Worm (Caenorhabditis elegans) whole organism, early embryonic: ENCODE measurements around the gene mig-32.

Experiments
- B0310.2 ChIP-seq: sonication (generic microtip); optimal IDR thresholded peaks from 2 replicates; lab custom pipeline; 2016; ENCODE audit warnings: mild to moderate bottlenecking, missing genetic modification characterization, missing compliant biosample characterization
- F13C5.2 ChIP-seq: sonication (generic microtip); optimal IDR thresholded peaks from 2 replicates; lab custom pipeline; 2017; ENCODE audit warnings: mild to moderate bottlenecking, missing genetic modification characterization, inconsistent platforms, missing compliant biosample characterization
- aly-1 ChIP-seq: sonication (generic microtip); optimal IDR thresholded peaks from 2 replicates; lab custom pipeline; 2016; ENCODE audit warnings: missing genetic modification characterization, missing compliant biosample characterization
- ama-1 ChIP-seq: fragments of 150-350 bp; optimal IDR thresholded peaks from 2 replicates; lab custom pipeline; 2014
- ceh-13 ChIP-seq: fragments of 200-800 bp; sonication (Bioruptor generic); optimal IDR thresholded peaks from 2 replicates; lab custom pipeline; 2018; ENCODE audit warnings: mild to moderate bottlenecking, missing genetic modification characterization, missing compliant biosample characterization
- ceh-36 ChIP-seq: sonication (generic microtip); optimal IDR thresholded peaks from 2 replicates; lab custom pipeline; 2016; ENCODE audit warnings: missing genetic modification characterization, inconsistent platforms, missing compliant biosample characterization
- ets-7 ChIP-seq: sonication (generic microtip); optimal IDR thresholded peaks from 2 replicates; lab custom pipeline; 2016; ENCODE audit warnings: missing genotype, missing genetic modification characterization, missing compliant biosample characterization
- flt-1 ChIP-seq: fragments of 200-800 bp; sonication (Bioruptor generic); IDR thresholded peaks from 2 replicates; pipeline ENCODE4 v1.3.6; 2022; ENCODE audit warnings: missing genetic modification characterization, missing compliant biosample characterization
- hmbx-1 ChIP-seq: sonication (generic microtip); optimal IDR thresholded peaks from 2 replicates; lab custom pipeline; 2016; ENCODE audit warnings: mild to moderate bottlenecking, missing genetic modification characterization, missing compliant biosample characterization
- hmg-4 ChIP-seq: fragments of 200-800 bp; sonication (Bioruptor generic); optimal IDR thresholded peaks from 2 replicates; lab custom pipeline; 2018; ENCODE audit warnings: mild to moderate bottlenecking, missing genetic modification characterization, missing compliant biosample characterization
- hnd-1 ChIP-seq: sonication (generic microtip); optimal IDR thresholded peaks from 2 replicates; lab custom pipeline; 2016; ENCODE audit warnings: missing genetic modification characterization, missing compliant biosample characterization
- pes-1 ChIP-seq: fragments of 200-800 bp; sonication (Bioruptor generic); IDR thresholded peaks from 2 replicates; pipeline ENCODE4 v1.3.6; 2022; ENCODE audit warnings: missing genetic modification reagents, missing genetic modification characterization, missing compliant biosample characterization
- scrt-1 ChIP-seq: fragments of 200-800 bp; sonication (Bioruptor generic); IDR thresholded peaks from 2 replicates; pipeline ENCODE4 v1.3.6; 2022; ENCODE audit warnings: missing genetic modification characterization, missing compliant biosample characterization
- sea-1 ChIP-seq: fragments of 200-800 bp; sonication (Bioruptor generic); conservative IDR thresholded peaks from 2 replicates; pipeline ENCODE4 v1.3.6; 2022; ENCODE audit warnings: missing genetic modification characterization, missing compliant biosample characterization
- tbx-11 ChIP-seq: fragments of 200-800 bp; sonication (Bioruptor generic); IDR thresholded peaks from 2 replicates; pipeline ENCODE4 v1.3.6; 2022; ENCODE audit warnings: missing genetic modification characterization, missing compliant biosample characterization
- tbx-37 ChIP-seq: fragments of 200-800 bp; sonication (Bioruptor generic); conservative IDR thresholded peaks from 2 replicates; pipeline ENCODE4 v1.3.6; 2022; ENCODE audit warnings: missing genetic modification reagents, missing genetic modification characterization, missing compliant biosample characterization
- tra-4 ChIP-seq: sonication (generic microtip); optimal IDR thresholded peaks from 2 replicates; lab custom pipeline; 2017; ENCODE audit warnings: missing genetic modification characterization, missing compliant biosample characterization

The mig-32 gene

DNA sequence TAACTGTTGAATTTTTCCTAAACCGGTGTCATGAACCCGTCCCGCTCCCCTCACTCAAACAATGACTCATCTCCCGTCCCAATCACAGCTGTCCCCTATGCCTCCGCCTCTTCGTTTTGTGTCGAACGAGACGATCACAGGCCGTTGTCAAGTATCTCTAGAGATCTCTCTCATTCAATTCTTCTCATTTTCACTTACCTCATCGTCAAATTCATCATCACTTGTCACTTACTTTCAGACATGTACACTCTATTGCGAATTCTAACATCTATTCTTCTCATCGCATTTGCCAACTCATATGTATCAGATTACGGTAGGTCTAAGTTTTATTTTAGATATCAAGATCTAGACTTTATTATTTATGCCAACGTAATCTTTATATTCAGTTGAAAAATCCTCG is 34.5 kb downstream of the mig-32 start, which contains the start of gene K08E4.3:
TSS of gene K08E4.3 (plus strand) at position 235 of the 400 bp plus-strand sequence.
- TF ChIP-seq ceh-13, result no peak
- TF ChIP-seq tbx-37 (GFP tag; lab: Robert Waterston, UW), result no peak
- TF ChIP-seq B0310.2 (tag; lab: Kevin White, UChicago), result no peak
- TF ChIP-seq sea-1 (GFP tag; lab: Robert Waterston, UW), result no peak
- TF ChIP-seq ets-7 (tag; lab: Kevin White, UChicago), result no peak
- no peak for TF ChIP-seq tra-4 (tag; lab: Kevin White, UChicago)
- no peak for TF ChIP-seq F13C5.2 (tag; lab: Kevin White, UChicago)
- no peak for TF ChIP-seq hmbx-1 (tag; lab: Kevin White, UChicago)
- TF ChIP-seq ama-1, result no peak
- no peak for TF ChIP-seq flt-1
- TF ChIP-seq tbx-11, result no peak
- TF ChIP-seq scrt-1, result no peak
- TF ChIP-seq hnd-1, result no peak
- no peak for TF ChIP-seq pes-1
- no peak for TF ChIP-seq hmg-4 (GFP tag; lab: Kevin White, UChicago)
- TF ChIP-seq aly-1 (tag; lab: Kevin White, UChicago), result no peak
- no peak for TF ChIP-seq ceh-36 (tag; lab: Kevin White, UChicago)

DNA sequence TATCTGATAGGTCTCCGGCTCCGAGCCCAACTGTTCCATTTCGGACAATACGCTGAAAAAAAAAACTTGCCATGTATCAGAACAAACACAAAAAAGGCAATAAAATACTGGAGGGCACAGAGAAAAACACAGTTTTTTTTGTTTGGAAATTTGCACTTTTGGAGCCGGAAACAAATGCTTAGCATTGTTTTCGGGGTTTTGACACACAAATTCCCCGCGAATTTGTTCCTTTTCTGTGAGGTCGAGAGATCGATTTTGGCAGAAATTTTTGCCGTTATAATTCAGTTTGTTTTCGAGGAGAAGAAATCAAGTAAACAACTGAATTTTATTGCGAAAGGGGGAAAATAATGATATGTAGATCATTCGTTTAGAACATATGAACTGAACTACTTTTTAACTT is 35.4 kb downstream of the mig-32 start, which contains the start of gene K08E4.2:
TSS of gene K08E4.2 (minus strand) at position 54 of the 400 bp plus-strand sequence.
- TF ChIP-seq pes-1, result no peak
- TF ChIP-seq ama-1, result no peak
- TF ChIP-seq hnd-1, result no peak
- TF ChIP-seq ets-7 (tag; lab: Kevin White, UChicago), result no peak
- TF ChIP-seq hmbx-1 (tag; lab: Kevin White, UChicago), result no peak
- no peak for TF ChIP-seq ceh-36 (tag; lab: Kevin White, UChicago)
- no peak for TF ChIP-seq tra-4 (tag; lab: Kevin White, UChicago)
- TF ChIP-seq scrt-1, result no peak
- TF ChIP-seq ceh-13, result no peak
- no peak for TF ChIP-seq tbx-11
- no peak for TF ChIP-seq F13C5.2 (tag; lab: Kevin White, UChicago)
- TF ChIP-seq sea-1 (GFP tag; lab: Robert Waterston, UW), result no peak
- no peak for TF ChIP-seq hmg-4 (GFP tag; lab: Kevin White, UChicago)
- no peak for TF ChIP-seq tbx-37 (GFP tag; lab: Robert Waterston, UW)
- TF ChIP-seq B0310.2 (tag; lab: Kevin White, UChicago), result no peak
- TF ChIP-seq aly-1 (tag; lab: Kevin White, UChicago), result no peak
- no peak for TF ChIP-seq flt-1

DNA sequence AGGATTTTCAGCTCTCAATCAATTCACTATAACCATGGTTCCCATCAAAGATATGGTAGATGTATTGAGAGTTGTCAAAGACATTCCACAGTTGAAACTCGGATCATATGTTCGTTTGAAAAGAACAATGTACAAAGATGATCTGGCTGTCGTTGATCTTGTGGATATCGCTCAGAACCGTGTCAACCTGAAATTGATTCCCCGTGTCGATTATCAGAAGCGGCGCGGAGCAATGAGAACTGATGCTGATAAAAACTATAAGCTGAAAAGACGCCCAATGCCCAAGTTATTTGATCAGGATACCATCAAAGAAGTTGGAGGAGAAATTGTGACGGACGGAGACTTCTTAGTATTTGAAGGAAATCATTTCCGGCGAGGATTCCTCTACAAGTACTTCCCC is 39.6 kb downstream of the mig-32 start:
- TF ChIP-seq tbx-37 (GFP tag; lab: Robert Waterston, UW), result no peak
- no peak for TF ChIP-seq scrt-1
- no peak for TF ChIP-seq tra-4 (tag; lab: Kevin White, UChicago)
- no peak for TF ChIP-seq hmg-4 (GFP tag; lab: Kevin White, UChicago)
- TF ChIP-seq tbx-11, result no peak
- no peak for TF ChIP-seq B0310.2 (tag; lab: Kevin White, UChicago)
- TF ChIP-seq pes-1, result no peak
- TF ChIP-seq ama-1, result no peak
- no peak for TF ChIP-seq ets-7 (tag; lab: Kevin White, UChicago)
- TF ChIP-seq hmbx-1 (tag; lab: Kevin White, UChicago), result no peak
- TF ChIP-seq ceh-36 (tag; lab: Kevin White, UChicago), result no peak
- TF ChIP-seq hnd-1, result no peak
- no peak for TF ChIP-seq ceh-13

DNA sequence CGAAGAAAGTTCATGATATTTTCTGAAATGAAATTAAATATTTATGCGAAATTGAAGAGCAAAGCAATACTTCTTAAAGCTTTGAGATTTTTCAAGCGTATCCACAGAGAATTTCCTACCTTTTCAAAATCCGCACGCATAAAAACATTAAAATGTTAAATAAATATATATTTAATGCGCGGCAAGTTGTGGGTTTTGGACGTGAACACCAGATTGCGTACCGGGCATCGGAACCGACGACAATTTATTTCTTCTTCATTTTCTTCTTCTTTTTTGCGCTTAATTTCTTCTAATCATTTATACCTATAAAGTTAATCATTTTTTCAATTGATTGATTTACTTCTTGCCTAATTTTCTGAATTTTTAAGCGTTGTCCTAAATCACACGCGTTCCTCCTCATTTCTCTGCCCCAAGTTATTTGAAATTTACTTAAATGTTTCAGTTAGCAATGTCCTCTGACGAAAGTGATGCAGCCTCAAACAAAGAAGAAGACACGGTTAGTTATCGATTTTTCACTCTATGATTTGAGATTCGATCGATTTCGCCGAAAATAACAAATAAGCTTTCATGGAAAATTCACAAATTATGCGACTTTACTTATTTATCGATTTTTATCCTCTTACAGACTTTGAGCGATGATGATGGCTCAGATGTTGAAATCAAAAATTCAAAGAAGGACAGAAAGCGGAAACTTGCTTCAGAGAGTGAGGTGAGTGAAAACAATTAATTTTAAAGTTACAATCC is 40.8 kb downstream of the mig-32 start, which contains the start of the genes bre-5 and spt-5:
TSS of gene bre-5 (minus strand) at position 167 of the 744 bp plus-strand sequence.
TSS of gene spt-5 (plus strand) at position 443 of the 744 bp plus-strand sequence.
- no peak for TF ChIP-seq hnd-1
- no peak for TF ChIP-seq ceh-36 (tag; lab: Kevin White, UChicago)
- no peak for TF ChIP-seq ets-7 (tag; lab: Kevin White, UChicago)
- no peak for TF ChIP-seq tbx-37 (GFP tag; lab: Robert Waterston, UW)
- TF ChIP-seq pes-1, result no peak
- TF ChIP-seq tbx-11, result no peak
- no peak for TF ChIP-seq sea-1 (GFP tag; lab: Robert Waterston, UW)
- TF ChIP-seq tra-4 (tag; lab: Kevin White, UChicago), result no peak
- TF ChIP-seq flt-1, result no peak
- TF ChIP-seq hmg-4 (GFP tag; lab: Kevin White, UChicago), result no peak

DNA sequence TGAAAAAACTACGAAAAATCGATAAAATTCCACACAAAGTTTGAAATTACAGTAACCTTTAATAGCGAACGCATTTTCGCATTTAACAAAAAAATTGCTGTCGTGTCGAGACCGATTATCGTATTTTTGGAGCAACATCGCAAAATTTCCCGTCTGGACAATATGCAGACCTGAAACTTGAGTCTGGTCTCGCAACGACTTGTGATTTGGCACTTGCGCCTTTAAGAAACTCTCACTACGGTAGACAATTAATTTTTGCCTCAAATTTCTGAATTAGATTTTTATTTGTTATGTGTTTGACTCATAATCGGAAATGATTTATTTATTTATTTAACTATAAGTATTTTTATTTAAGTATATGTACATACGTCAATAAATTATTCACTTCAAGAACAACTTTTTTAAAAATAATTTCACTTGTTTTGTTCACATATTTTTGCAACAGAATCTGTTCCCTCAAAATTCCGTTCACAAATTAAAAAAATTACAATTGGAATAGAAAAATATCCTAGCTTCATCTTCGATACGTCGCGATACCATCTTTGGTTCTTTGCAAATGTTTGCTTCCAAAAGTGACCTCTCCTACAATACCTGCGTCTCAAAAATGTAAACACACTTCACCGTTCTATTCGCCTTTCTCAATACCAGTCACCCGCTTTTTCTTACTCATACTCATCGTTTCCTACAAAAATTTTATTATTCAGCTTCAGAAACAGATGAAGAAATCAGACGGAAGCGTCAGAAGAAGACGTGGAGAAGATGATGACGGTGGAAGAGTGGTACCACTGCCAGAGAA is 44.3 kb downstream of the mig-32 start, which contains the start of gene T12G3.4:
TSS of gene T12G3.4 (plus strand) at position 705 of the 796 bp plus-strand sequence.
- TF ChIP-seq ama-1, result no peak
- no peak for TF ChIP-seq tbx-11
- TF ChIP-seq aly-1 (tag; lab: Kevin White, UChicago), result no peak
- no peak for TF ChIP-seq hmbx-1 (tag; lab: Kevin White, UChicago)
- TF ChIP-seq ceh-13, result no peak
- no peak for TF ChIP-seq scrt-1
- TF ChIP-seq flt-1, result no peak

DNA sequence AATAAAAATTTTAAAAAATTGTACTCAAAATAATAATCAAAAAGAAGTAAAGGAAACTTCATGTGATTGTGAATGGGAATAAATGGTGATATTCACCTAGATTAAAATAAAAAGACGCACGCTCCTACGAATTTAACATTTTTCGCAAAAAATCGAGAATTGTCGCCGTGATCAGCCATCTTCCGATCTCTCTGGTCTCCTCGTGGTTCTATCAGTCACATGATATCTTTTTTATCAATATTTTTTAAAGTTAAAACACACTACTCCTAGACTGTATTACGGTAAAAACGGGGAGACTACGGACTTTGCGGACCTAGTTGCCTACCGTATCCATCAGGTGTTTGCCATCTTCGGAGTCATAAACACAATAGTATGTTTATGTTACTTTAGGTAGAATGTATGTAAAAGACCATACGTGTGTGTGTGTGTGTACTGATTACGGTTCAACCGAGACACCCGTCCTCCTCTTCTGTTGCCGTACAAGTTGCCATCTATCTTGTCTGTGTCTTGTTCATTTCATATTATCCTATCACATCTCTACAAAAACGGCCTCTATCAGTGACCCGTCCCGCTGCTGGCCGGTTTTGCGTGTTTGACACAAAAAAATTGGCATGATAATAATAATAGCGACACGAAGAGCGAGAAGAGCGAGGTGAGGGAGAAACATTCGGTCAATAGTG is 45.3 kb downstream of the mig-32 start, which contains the start of gene T12G3.2:
TSS of gene T12G3.2 (minus strand) at position 444 of the 680 bp plus-strand sequence.
- no peak for TF ChIP-seq ets-7 (tag; lab: Kevin White, UChicago)
- no peak for TF ChIP-seq hnd-1
- TF ChIP-seq scrt-1, result no peak
- no peak for TF ChIP-seq pes-1
- no peak for TF ChIP-seq hmbx-1 (tag; lab: Kevin White, UChicago)
- TF ChIP-seq ceh-36 (tag; lab: Kevin White, UChicago), result no peak
- TF ChIP-seq hmg-4 (GFP tag; lab: Kevin White, UChicago), result no peak
